Fruit fly (Drosophila melanogaster) whole organism, embryonic: ENCODE results near the gene RPA1.

ENCODE experiments used
- CG10267 ChIP-seq: fragments of 200-800 bp; sonication (Bioruptor generic); optimal IDR thresholded peaks from 2 replicates; lab custom pipeline; 2018; ENCODE audit warnings: missing biosample characterization, mild to moderate bottlenecking, missing genetic modification characterization, moderate library complexity
- CG10543 ChIP-seq: fragments of 200-800 bp; sonication (Bioruptor generic); optimal IDR thresholded peaks from 3 replicates; lab custom pipeline; 2017; ENCODE audit warnings: missing biosample characterization, mild to moderate bottlenecking, missing genetic modification characterization, moderate library complexity
- CG11504 ChIP-seq: fragments of 200-800 bp; sonication (Bioruptor generic); optimal IDR thresholded peaks from 3 replicates; lab custom pipeline; 2019; ENCODE audit warnings: missing biosample characterization, mild to moderate bottlenecking, missing genetic modification characterization, moderate library complexity
- CG13424 ChIP-seq: fragments of 200-800 bp; sonication (Bioruptor generic); optimal IDR thresholded peaks from 2 replicates; lab custom pipeline; 2019; ENCODE audit warnings: missing biosample characterization, mild to moderate bottlenecking, missing genetic modification characterization, moderate library complexity
- CG17359 ChIP-seq: fragments of 200-800 bp; sonication (Bioruptor generic); optimal IDR thresholded peaks from 3 replicates; lab custom pipeline; 2018; ENCODE audit warnings: missing biosample characterization, mild to moderate bottlenecking, missing genetic modification characterization, moderate library complexity
- CG17612 ChIP-seq: fragments of 200-800 bp; sonication (Bioruptor generic); IDR thresholded peaks from 2 replicates; pipeline ENCODE4 v1.3.6; 2022; ENCODE audit warnings: missing biosample characterization, missing genetic modification characterization
- CG2678 ChIP-seq: fragments of 200-800 bp; sonication (Bioruptor generic); optimal IDR thresholded peaks from 3 replicates; lab custom pipeline; 2019; ENCODE audit warnings: missing biosample characterization, mild to moderate bottlenecking, missing genetic modification characterization, moderate library complexity
- CG30403 ChIP-seq: fragments of 200-800 bp; sonication (Bioruptor generic); optimal IDR thresholded peaks from 3 replicates; lab custom pipeline; 2016; ENCODE audit warnings: missing biosample characterization, missing genetic modification characterization
- CG31441 ChIP-seq: fragments of 200-800 bp; sonication (Bioruptor generic); IDR thresholded peaks from 2 replicates; pipeline ENCODE4 v1.3.6; 2022; ENCODE audit warnings: missing biosample characterization, missing genetic modification characterization
- CG33213 ChIP-seq: fragments of 200-800 bp; sonication (Bioruptor generic); optimal IDR thresholded peaks from 3 replicates; lab custom pipeline; 2016; ENCODE audit warnings: missing biosample characterization, missing genetic modification characterization
- CG8089 ChIP-seq: fragments of 200-800 bp; sonication (Bioruptor generic); optimal IDR thresholded peaks from 3 replicates; lab custom pipeline; 2016; ENCODE audit warnings: missing biosample characterization, missing genetic modification characterization
- CG8281 ChIP-seq: fragments of 200-800 bp; sonication (Bioruptor generic); optimal IDR thresholded peaks from 2 replicates; lab custom pipeline; 2018; ENCODE audit warnings: missing biosample characterization, mild to moderate bottlenecking, missing genetic modification characterization, moderate library complexity
- CG8478 ChIP-seq: fragments of >200 bp; optimal IDR thresholded peaks from 2 replicates; lab custom pipeline; 2018
- CG9727 ChIP-seq: fragments of 200-800 bp; sonication (Bioruptor generic); optimal IDR thresholded peaks from 3 replicates; lab custom pipeline; 2017; ENCODE audit warnings: missing biosample characterization, mild to moderate bottlenecking, missing genetic modification characterization
- Dip2 ChIP-seq: fragments of 200-800 bp; sonication (Bioruptor generic); IDR thresholded peaks from 2 replicates; pipeline ENCODE4 v1.3.6; 2022; ENCODE audit warnings: missing biosample characterization, missing genetic modification characterization
- HHEX ChIP-seq: fragments of 200-800 bp; sonication (Bioruptor generic); optimal IDR thresholded peaks from 3 replicates; lab custom pipeline; 2017; ENCODE audit warnings: missing biosample characterization, mild to moderate bottlenecking, missing genetic modification characterization, missing genetic modification reagents
- HLH4C ChIP-seq: fragments of 200-800 bp; sonication (Bioruptor generic); IDR thresholded peaks from 3 replicates; pipeline ENCODE4 v1.3.6; 2022; ENCODE audit warnings: missing biosample characterization, missing genetic modification characterization; ENCODE audit not compliant: partially characterized antibody
- Hey ChIP-seq: fragments of 200-800 bp; sonication (Bioruptor generic); optimal IDR thresholded peaks from 3 replicates; lab custom pipeline; 2018; ENCODE audit warnings: missing biosample characterization, mild to moderate bottlenecking, missing genetic modification characterization
- Hr39 ChIP-seq: fragments of >200 bp; optimal IDR thresholded peaks from 2 replicates; lab custom pipeline; 2017
- Lim3 ChIP-seq: fragments of 200-800 bp; sonication (Bioruptor generic); IDR thresholded peaks from 2 replicates; pipeline ENCODE4 v1.3.6; 2022; ENCODE audit warnings: missing biosample characterization, missing genetic modification characterization
- PHDP ChIP-seq: fragments of 200-800 bp; sonication (Bioruptor generic); optimal IDR thresholded peaks from 3 replicates; lab custom pipeline; 2018; ENCODE audit warnings: missing biosample characterization, mild to moderate bottlenecking, missing genetic modification characterization, moderate library complexity
- Six4 ChIP-seq: fragments of 200-800 bp; sonication (Bioruptor generic); optimal IDR thresholded peaks from 2 replicates; lab custom pipeline; 2016; ENCODE audit warnings: missing biosample characterization, missing genetic modification characterization
- Spps ChIP-seq: fragments of 200-800 bp; sonication (Bioruptor generic); optimal IDR thresholded peaks from 2 replicates; lab custom pipeline; 2018; ENCODE audit warnings: missing biosample characterization, mild to moderate bottlenecking, missing genetic modification characterization
- Xrp1 ChIP-seq: fragments of 200-800 bp; sonication (Bioruptor generic); IDR thresholded peaks from 2 replicates; pipeline ENCODE4 v1.3.6; 2022; ENCODE audit warnings: missing biosample characterization, missing genetic modification characterization
- chinmo ChIP-seq: fragments of 200-800 bp; sonication (Bioruptor generic); IDR thresholded peaks from 4 replicates; pipeline ENCODE4 v1.3.6; 2022; ENCODE audit warnings: missing biosample characterization, missing genetic modification characterization; ENCODE audit not compliant: partially characterized antibody
- dmrt11E ChIP-seq: fragments of 200-800 bp; sonication (Bioruptor generic); optimal IDR thresholded peaks from 3 replicates; lab custom pipeline; 2018; ENCODE audit warnings: missing biosample characterization, mild to moderate bottlenecking, missing genetic modification characterization, moderate library complexity
- dmrt99B ChIP-seq: fragments of 200-800 bp; sonication (Bioruptor generic); optimal IDR thresholded peaks from 2 replicates; lab custom pipeline; 2018; ENCODE audit warnings: missing biosample characterization, mild to moderate bottlenecking, missing genetic modification characterization, moderate library complexity
- grn ChIP-seq: fragments of 200-800 bp; sonication (Bioruptor generic); optimal IDR thresholded peaks from 3 replicates; lab custom pipeline; 2017; ENCODE audit warnings: missing biosample characterization, missing genetic modification characterization
- gsb-n ChIP-seq: fragments of 200-800 bp; sonication (Bioruptor generic); optimal IDR thresholded peaks from 3 replicates; lab custom pipeline; 2018; ENCODE audit warnings: missing biosample characterization, mild to moderate bottlenecking, missing genetic modification characterization
- jumu ChIP-seq: fragments of 200-800 bp; sonication (Bioruptor generic); optimal IDR thresholded peaks from 3 replicates; lab custom pipeline; 2016; ENCODE audit warnings: missing biosample characterization, missing genetic modification characterization
- kni ChIP-seq: fragments of 200-800 bp; sonication (Bioruptor generic); optimal IDR thresholded peaks from 3 replicates; lab custom pipeline; 2017; ENCODE audit warnings: mild to moderate bottlenecking, missing biosample characterization, missing genetic modification reagents, missing genetic modification characterization
- lola ChIP-seq, 3 experiments: fragments of >200 bp in 2 of 3; fragments of 200-800 bp in 1 of 3; sonication (Bioruptor generic) in 1 of 3; optimal IDR thresholded peaks; 2 replicates each; lab custom pipeline; 2017 to 2019; ENCODE audit warnings: missing biosample characterization in 3 of 3, missing genetic modification characterization in 3 of 3, mild to moderate bottlenecking in 1 of 3, moderate library complexity in 1 of 3
- nerfin-2 ChIP-seq: fragments of 200-800 bp; sonication (Bioruptor generic); IDR thresholded peaks from 2 replicates; pipeline ENCODE4 v1.3.6; 2022; ENCODE audit warnings: missing biosample characterization, missing genetic modification characterization; ENCODE audit not compliant: partially characterized antibody
- nmo ChIP-seq: fragments of 200-800 bp; sonication (Bioruptor generic); optimal IDR thresholded peaks from 2 replicates; lab custom pipeline; 2018; ENCODE audit warnings: missing biosample characterization, mild to moderate bottlenecking, missing genetic modification characterization, moderate library complexity
- oc ChIP-seq: fragments of 200-800 bp; sonication (Bioruptor generic); optimal IDR thresholded peaks from 2 replicates; lab custom pipeline; 2018; ENCODE audit warnings: missing biosample characterization, mild to moderate bottlenecking, missing genetic modification characterization, moderate library complexity
- odd ChIP-seq: fragments of 200-800 bp; sonication (Bioruptor generic); optimal IDR thresholded peaks from 2 replicates; lab custom pipeline; 2017; ENCODE audit warnings: missing biosample characterization, mild to moderate bottlenecking, missing genetic modification characterization
- pros ChIP-seq: fragments of 200-800 bp; sonication (Bioruptor generic); optimal IDR thresholded peaks from 3 replicates; lab custom pipeline; 2019; ENCODE audit warnings: missing biosample characterization, mild to moderate bottlenecking, missing genetic modification characterization, moderate library complexity
- run ChIP-seq: fragments of 200-800 bp; sonication (Bioruptor generic); optimal IDR thresholded peaks from 3 replicates; lab custom pipeline; 2018; ENCODE audit warnings: missing biosample characterization, mild to moderate bottlenecking, missing genetic modification characterization
- sd ChIP-seq: fragments of 200-800 bp; sonication (Bioruptor generic); optimal IDR thresholded peaks from 3 replicates; lab custom pipeline; 2018; ENCODE audit warnings: missing biosample characterization, mild to moderate bottlenecking, missing genetic modification characterization, moderate library complexity
- sens ChIP-seq: fragments of 200-800 bp; sonication (Bioruptor generic); peaks from one replicate; lab custom pipeline; 2016; ENCODE audit warnings: missing biosample characterization, missing genetic modification characterization
- shn ChIP-seq: fragments of 200-800 bp; sonication (Bioruptor generic); optimal IDR thresholded peaks from 3 replicates; lab custom pipeline; 2016; ENCODE audit warnings: missing biosample characterization, missing genetic modification characterization
- tll ChIP-seq, 2 experiments: fragments of 200-800 bp in 1 of 2; fragments of >200 bp in 1 of 2; sonication (Bioruptor generic) in 1 of 2; optimal IDR thresholded peaks; 2 replicates each; lab custom pipeline; 2017 to 2019; ENCODE audit warnings: missing biosample characterization in 2 of 2, missing genetic modification characterization in 2 of 2, mild to moderate bottlenecking in 1 of 2, moderate library complexity in 1 of 2
- trem ChIP-seq: fragments of 200-800 bp; optimal IDR thresholded peaks from 3 replicates; lab custom pipeline; 2019; ENCODE audit warnings: missing biosample characterization, mild to moderate bottlenecking, missing genetic modification characterization, moderate library complexity
- unpg ChIP-seq: fragments of 200-800 bp; sonication (Bioruptor generic); optimal IDR thresholded peaks from 3 replicates; lab custom pipeline; 2018; ENCODE audit warnings: missing biosample characterization, mild to moderate bottlenecking, missing genetic modification characterization, moderate library complexity

Gene RPA1

DNA sequence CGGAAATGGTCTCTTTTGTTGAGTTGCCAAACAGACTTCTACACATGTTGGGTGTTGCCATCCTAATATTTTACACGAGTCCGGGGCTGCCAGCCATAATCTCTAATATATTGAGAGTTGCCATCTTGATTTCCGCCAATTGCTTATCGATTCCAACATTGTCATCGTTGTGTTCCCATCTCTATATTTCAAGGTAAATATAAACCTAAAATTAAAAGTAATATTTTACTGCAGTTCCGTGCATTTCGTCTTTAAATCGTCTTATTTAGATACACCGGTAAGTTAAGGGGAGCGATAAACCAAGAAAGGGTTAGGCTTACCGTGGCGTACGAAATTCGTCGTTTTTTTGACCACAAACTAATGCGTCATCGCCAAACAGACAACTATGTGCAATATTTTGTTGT is 30.9 kb downstream of the RPA1 start, which contains the start of gene PolI (continued):
- TF ChIP-seq nerfin-2 (no peak), CG10543 (GFP tag; lab: Kevin White, UChicago) (peak; percentile 41), nmo (GFP tag; lab: Kevin White, UChicago) (peak; percentile 36), CG17359 (tag; lab: Kevin White, UChicago) (no peak), odd (GFP tag; lab: Kevin White, UChicago) (no peak), jumu (GFP tag; lab: Kevin White, UChicago) (peak; percentile 28)

DNA sequence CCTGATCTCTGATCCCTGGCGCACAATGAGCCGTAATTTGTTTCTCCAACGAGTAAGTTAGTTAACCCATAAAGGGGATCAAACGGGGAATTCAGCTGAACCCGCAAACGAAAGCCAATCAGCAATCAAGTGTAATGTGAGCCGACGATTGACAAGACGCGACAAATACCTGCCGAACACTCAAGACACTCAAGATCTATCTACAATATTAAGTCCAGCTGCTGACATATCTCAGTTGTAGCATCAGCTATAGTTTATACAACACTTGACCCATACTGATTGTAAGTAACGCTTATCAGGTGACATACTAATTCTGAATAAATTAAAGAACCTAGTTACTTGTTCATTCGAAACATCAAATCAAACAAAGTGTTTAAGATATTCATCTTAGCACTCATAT is 36.9 kb downstream of the RPA1 start:
- TF ChIP-seq CG17612 (GFP tag; lab: Robert Waterston, UW) (no peak), Six4 (GFP tag; lab: Kevin White, UChicago) (no peak), grn (GFP tag; lab: Kevin White, UChicago) (peak; percentile 92)
- TF ChIP-seq, all 482 proteins: peak for 1

DNA sequence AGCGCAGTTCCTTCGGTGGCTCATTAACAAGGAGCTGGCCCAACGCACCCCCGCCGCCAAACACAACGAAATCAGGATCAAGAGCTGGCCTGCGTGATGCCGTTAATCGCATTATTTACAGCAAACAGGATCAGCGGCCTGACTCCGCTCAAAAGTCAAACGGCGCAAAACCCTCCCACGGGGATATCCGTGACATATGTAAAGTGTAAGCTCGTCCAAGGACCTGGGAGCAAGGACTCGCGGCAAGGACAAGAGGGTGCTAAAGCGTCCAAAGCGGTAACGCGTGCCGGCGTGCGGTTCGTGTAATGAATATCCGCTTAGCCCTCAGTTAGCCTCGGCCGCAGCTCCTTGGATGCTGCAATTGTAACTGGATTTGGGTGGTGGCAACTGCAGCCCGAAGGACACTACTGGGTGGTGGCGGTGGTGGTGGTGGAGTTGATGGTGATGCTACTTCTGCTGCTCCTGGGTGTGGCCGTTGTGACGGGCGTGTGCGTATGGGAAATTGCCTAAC is 38.7 kb downstream of the RPA1 start:
- TF ChIP-seq Lim3 (GFP tag; lab: Robert Waterston, UW) (no peak), CG8281 (tag; lab: Kevin White, UChicago) (no peak), oc (tag; lab: Kevin White, UChicago) (peak; percentile 94), CG8478 (peak; percentile 11), CG13424 (tag; lab: Kevin White, UChicago) (no peak), pros (GFP tag; lab: Kevin White, UChicago) (peak; percentile 83), tll (GFP tag; optimal IDR thresholded peaks at IDR 0.05; lab: Kevin White, UChicago) (peak in 1 of 2 experiments; percentile 87), CG8089 (no peak), Hey (tag; lab: Kevin White, UChicago) (peak; percentile 99), HHEX (GFP tag; lab: Kevin White, UChicago) (no peak), Hr39 (lab: Kevin White, UChicago) (no peak), kni (GFP tag; lab: Kevin White, UChicago) (peak; percentile 14), run (peak; percentile 28), CG33213 (GFP tag; lab: Kevin White, UChicago) (no peak), chinmo (GFP tag; lab: Robert Waterston, UW) (no peak), sd (tag; lab: Kevin White, UChicago) (peak; percentile 4), gsb-n (tag; lab: Kevin White, UChicago) (peak; percentile 12), nmo (GFP tag; lab: Kevin White, UChicago) (no peak)

DNA sequence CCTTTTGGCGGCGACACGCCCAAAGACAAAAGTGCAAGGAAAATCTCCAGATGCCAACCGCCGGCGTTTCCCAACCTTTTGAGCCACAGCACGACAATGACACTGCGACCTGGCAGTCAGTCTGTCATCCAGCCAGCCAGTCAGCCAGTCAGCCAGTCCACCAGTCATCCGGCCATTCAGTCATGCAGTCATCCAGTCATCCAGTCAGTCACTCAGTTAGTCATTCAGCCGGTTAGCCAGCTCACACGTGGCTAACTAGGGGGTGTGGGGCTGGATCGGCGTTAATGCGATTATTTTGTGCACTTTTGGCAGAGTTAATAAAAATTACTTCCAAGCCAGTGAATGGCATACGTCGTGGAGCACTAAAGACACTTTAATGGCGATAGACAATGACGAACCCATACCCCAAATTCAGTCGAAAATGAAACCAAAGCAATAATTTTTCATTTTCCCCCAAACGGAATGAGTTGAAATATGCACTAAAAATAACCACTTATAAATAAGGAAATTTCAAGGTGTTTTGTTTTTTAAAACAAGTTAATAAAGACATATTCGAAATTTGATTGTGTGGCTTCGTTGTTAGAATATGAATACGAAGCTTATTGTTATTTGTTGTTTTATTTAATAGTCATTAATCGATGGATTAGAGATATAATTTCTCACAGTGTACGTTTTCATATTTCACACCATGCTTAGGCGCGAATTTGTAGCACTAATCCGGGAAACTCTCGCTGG is 39.4 kb downstream of the RPA1 start:
- TF ChIP-seq Spps (tag; lab: Kevin White, UChicago) (peak; percentile 15), Xrp1 (peak; percentile 61), sens (GFP tag; lab: Kevin White, UChicago) (peak; percentile 73), dmrt99B (peak; percentile 41), trem (tag; lab: Kevin White, UChicago) (peak; percentile 16), unpg (GFP tag; lab: Kevin White, UChicago) (peak; percentile 27), CG31441 (GFP tag; lab: Robert Waterston, UW) (peak; percentile 39; the same call in 1 of the 2 replicates), Dip2 (GFP tag; lab: Robert Waterston, UW) (no peak), HLH4C (no peak), PHDP (tag; lab: Kevin White, UChicago) (peak; percentile 15), dmrt11E (tag; lab: Kevin White, UChicago) (peak; percentile 45), nmo (GFP tag; lab: Kevin White, UChicago) (peak; percentile 12), CG30403 (peak; percentile 8), CG2678 (peak; percentile 20), CG9727 (GFP tag; lab: Kevin White, UChicago) (peak; percentile 11), shn (GFP tag; lab: Kevin White, UChicago) (no peak), CG11504 (tag; lab: Kevin White, UChicago) (peak; percentile 41), lola (GFP tag; optimal IDR thresholded peaks at IDR 0.05; lab: Kevin White, UChicago) (peak in 1 of 3 experiments; percentile 36), CG10267 (peak; percentile 15)
